Worm (Caenorhabditis elegans) whole organism, L1 larva: Measurements from ENCODE around the gene F35E8.13.

ENCODE experiments used
- ama-1 ChIP-seq: fragments of 150-350 bp; optimal IDR thresholded peaks from 2 replicates; lab custom pipeline; 2014
- hlh-4 ChIP-seq: sonication (generic microtip); optimal IDR thresholded peaks from 2 replicates; lab custom pipeline; 2016; ENCODE audit warnings: mild to moderate bottlenecking, missing genetic modification characterization, missing compliant biosample characterization
- lin-15B ChIP-seq: fragments of 150-350 bp; sonication (generic microtip); optimal IDR thresholded peaks from 3 replicates; lab custom pipeline; 2014; ENCODE audit warnings: missing biosample characterization, missing genetic modification characterization
- lin-35 ChIP-seq, 2 experiments: fragments of 150-350 bp; optimal IDR thresholded peaks; 2 replicates each; lab custom pipeline; 2014; ENCODE audit warnings: missing biosample characterization in 2 of 2, missing genetic modification characterization in 2 of 2, missing genetic modification reagents in 2 of 2
- skn-1 ChIP-seq: fragments of 150-350 bp; optimal IDR thresholded peaks from 2 replicates; lab custom pipeline; 2014; ENCODE audit warnings: missing biosample characterization, missing genetic modification characterization
- unc-62 ChIP-seq: fragments of 150-350 bp; optimal IDR thresholded peaks from 2 replicates; lab custom pipeline; 2014; ENCODE audit warnings: missing biosample characterization, missing genetic modification reagents, missing genetic modification characterization
- xbp-1 ChIP-seq: sonication (generic microtip); optimal IDR thresholded peaks from 2 replicates; lab custom pipeline; 2016; ENCODE audit warnings: missing genetic modification characterization, missing compliant biosample characterization

ce11 chrV:15955497-15955896 is 32.4 kb downstream of the F35E8.13 start, which contains the start of gene srh-186:
- TF ChIP-seq lin-15B (tag; lab: Kevin White, UChicago) = no peak
- no peak for TF ChIP-seq skn-1 (tag; lab: Kevin White, UChicago)
- no peak for TF ChIP-seq xbp-1
- TF ChIP-seq unc-62 (GFP tag; lab: Kevin White, UChicago) = no peak
- TF ChIP-seq lin-35 (GFP tag; optimal IDR thresholded peaks at IDR 0.05; lab: Kevin White, UChicago) = no peak
- TF ChIP-seq hlh-4 (tag; lab: Kevin White, UChicago) = no peak
- no peak for TF ChIP-seq ama-1 (lab: Kevin White, UChicago)
